Worm (Caenorhabditis elegans): Measurements from ENCODE around the gene C06E1.11.

C06E1.11 gene

ce11 chrIII:8643639-8644038 lies 27.2 kb upstream of the C06E1.11 start, which contains the start of gene twk-7:
Gene twk-7, minus strand, starts transcription at chrIII:8643739.
- TF ChIP-seq madf-6 (GFP tag; IDR thresholded peaks at IDR 0.05) (no peak), die-1 (tag; optimal IDR thresholded peaks at IDR 0.05) (no peak), ccch-3 (GFP tag; optimal IDR thresholded peaks at IDR 0.05) (no peak), dox-1 (GFP tag; IDR thresholded peaks at IDR 0.05) (no peak), ztf-26 (tag; optimal IDR thresholded peaks at IDR 0.05) (no peak), zfh-2 (GFP tag; conservative IDR thresholded peaks at IDR 0.05) (no peak), hlh-12 (tag; optimal IDR thresholded peaks at IDR 0.05) (no peak)

ce11 chrIII:8639188-8639795 lies 22.8 kb upstream of the C06E1.11 start, which contains the start of gene fip-1:
Gene fip-1, plus strand, starts transcription at chrIII:8639745.
- TF ChIP-seq let-607 (tag; optimal IDR thresholded peaks at IDR 0.05) (peak in 1 of 2 experiments; percentile 16), Y56A3A.18 (GFP tag; IDR thresholded peaks at IDR 0.05) (peak; percentile 71; the same call in 1 of the 2 replicates), rec-8 (tag; optimal IDR thresholded peaks at IDR 0.05) (peak; percentile 47 to 79), ztf-22 (GFP tag; optimal IDR thresholded peaks at IDR 0.05) (no peak), ekl-4 (GFP tag; IDR thresholded peaks at IDR 0.05) (peak; percentile 74), ztf-18 (tag; optimal IDR thresholded peaks at IDR 0.05) (peak; percentile 68), sptf-2 (GFP tag; optimal IDR thresholded peaks at IDR 0.05) (peak; percentile 3), ets-4 (GFP tag; optimal IDR thresholded peaks at IDR 0.05) (no peak), B0261.1 (tag; optimal IDR thresholded peaks at IDR 0.05) (peak; percentile 72), C06A6.2 (GFP tag; conservative IDR thresholded peaks at IDR 0.05) (no peak), egrh-3 (GFP tag; IDR thresholded peaks at IDR 0.05) (peak; percentile 34; the same call in 1 of the 2 replicates), snpc-3.4 (tag; optimal IDR thresholded peaks at IDR 0.05) (peak; percentile 58), lin-26 (GFP tag; IDR thresholded peaks at IDR 0.05) (peak; percentile 92), T07F8.4 (tag; optimal IDR thresholded peaks at IDR 0.05) (peak; percentile 32), F33H1.4 (GFP tag; IDR thresholded peaks at IDR 0.05) (peak; percentile 27; the same call in 1 of the 2 replicates), nfya-2 (GFP tag; IDR thresholded peaks at IDR 0.05) (peak; percentile 33; the same call in 1 of the 2 replicates), ama-1 (optimal IDR thresholded peaks at IDR 0.05) (no peak), ama-1 (GFP tag; optimal IDR thresholded peaks at IDR 0.05) (peak in 1 of 2 experiments; percentile 87), rcor-1 (GFP tag; IDR thresholded peaks at IDR 0.05) (0 out of 2 replicates have a peak, but pooled peaks have one; percentile 18), Y53F4B.3 (GFP tag; IDR thresholded peaks at IDR 0.05) (no peak), lsl-1 (GFP tag; optimal IDR thresholded peaks at IDR 0.05) (peak; percentile 50), bed-1 (GFP tag; IDR thresholded peaks at IDR 0.05) (0 out of 2 replicates have a peak, but pooled peaks have one; percentile 71), ceh-27 (GFP tag; optimal IDR thresholded peaks at IDR 0.05) (peak; percentile 39), lin-40 (tag; optimal IDR thresholded peaks at IDR 0.05) (no peak), Y67H2A.10 (GFP tag; conservative IDR thresholded peaks at IDR 0.05) (no peak), madf-6 (GFP tag; IDR thresholded peaks at IDR 0.05) (peak; percentile 68; the same call in 1 of the 2 replicates), attf-3 (GFP tag; conservative IDR thresholded peaks at IDR 0.05) (peak; percentile 41; the same call in 1 of the 2 replicates), C17E4.6 (GFP tag; IDR thresholded peaks at IDR 0.05) (no peak), die-1 (tag; optimal IDR thresholded peaks at IDR 0.05) (peak; percentile 83), ZK185.1 (tag; optimal IDR thresholded peaks at IDR 0.05; ENCODE audit: poor library complexity, severe bottlenecking) (peak; percentile 49), F23B12.7 (tag; optimal IDR thresholded peaks at IDR 0.05; ENCODE audit: insufficient read depth) (peak; percentile 59), lin-54 (GFP tag; optimal IDR thresholded peaks at IDR 0.05) (peak; percentile 60), pbrm-1 (GFP tag; IDR thresholded peaks at IDR 0.05) (peak; percentile 66), ztf-6 (GFP tag; IDR thresholded peaks at IDR 0.05) (0 out of 2 replicates have a peak, but pooled peaks have one; percentile 11), madf-10 (tag; optimal IDR thresholded peaks at IDR 0.05) (peak; percentile 57), hlh-12 (tag; optimal IDR thresholded peaks at IDR 0.05) (no peak), repo-1 (tag; optimal IDR thresholded peaks at IDR 0.05) (peak; percentile 61), madf-8 (GFP tag; conservative IDR thresholded peaks at IDR 0.05) (no peak), atf-7 (tag; optimal IDR thresholded peaks at IDR 0.05) (no peak), F37B4.10 (GFP tag; IDR thresholded peaks at IDR 0.05) (no peak), snpc-1.1 (tag; optimal IDR thresholded peaks at IDR 0.05; ENCODE audit: insufficient read depth) (no peak)
